Worm (Caenorhabditis elegans) whole organism, early embryonic: ENCODE data around the gene C45G9.15.
A peak's percentile ranks its signal among the peaks of the same experiment; 100 is the strongest.

Experiments used
- B0310.2 ChIP-seq: sonication (generic microtip); optimal IDR thresholded peaks from 2 replicates; lab custom pipeline; 2016; ENCODE audit warnings: mild to moderate bottlenecking, missing genetic modification characterization, missing compliant biosample characterization
- F13C5.2 ChIP-seq: sonication (generic microtip); optimal IDR thresholded peaks from 2 replicates; lab custom pipeline; 2017; ENCODE audit warnings: mild to moderate bottlenecking, missing genetic modification characterization, inconsistent platforms, missing compliant biosample characterization
- aly-1 ChIP-seq: sonication (generic microtip); optimal IDR thresholded peaks from 2 replicates; lab custom pipeline; 2016; ENCODE audit warnings: missing genetic modification characterization, missing compliant biosample characterization
- ama-1 ChIP-seq: fragments of 150-350 bp; optimal IDR thresholded peaks from 2 replicates; lab custom pipeline; 2014
- ceh-13 ChIP-seq: fragments of 200-800 bp; sonication (Bioruptor generic); optimal IDR thresholded peaks from 2 replicates; lab custom pipeline; 2018; ENCODE audit warnings: mild to moderate bottlenecking, missing genetic modification characterization, missing compliant biosample characterization
- ceh-36 ChIP-seq: sonication (generic microtip); optimal IDR thresholded peaks from 2 replicates; lab custom pipeline; 2016; ENCODE audit warnings: missing genetic modification characterization, inconsistent platforms, missing compliant biosample characterization
- ets-7 ChIP-seq: sonication (generic microtip); optimal IDR thresholded peaks from 2 replicates; lab custom pipeline; 2016; ENCODE audit warnings: missing genotype, missing genetic modification characterization, missing compliant biosample characterization
- flt-1 ChIP-seq: fragments of 200-800 bp; sonication (Bioruptor generic); IDR thresholded peaks from 2 replicates; pipeline ENCODE4 v1.3.6; 2022; ENCODE audit warnings: missing genetic modification characterization, missing compliant biosample characterization
- hmbx-1 ChIP-seq: sonication (generic microtip); optimal IDR thresholded peaks from 2 replicates; lab custom pipeline; 2016; ENCODE audit warnings: mild to moderate bottlenecking, missing genetic modification characterization, missing compliant biosample characterization
- hmg-4 ChIP-seq: fragments of 200-800 bp; sonication (Bioruptor generic); optimal IDR thresholded peaks from 2 replicates; lab custom pipeline; 2018; ENCODE audit warnings: mild to moderate bottlenecking, missing genetic modification characterization, missing compliant biosample characterization
- hnd-1 ChIP-seq: sonication (generic microtip); optimal IDR thresholded peaks from 2 replicates; lab custom pipeline; 2016; ENCODE audit warnings: missing genetic modification characterization, missing compliant biosample characterization
- pes-1 ChIP-seq: fragments of 200-800 bp; sonication (Bioruptor generic); IDR thresholded peaks from 2 replicates; pipeline ENCODE4 v1.3.6; 2022; ENCODE audit warnings: missing genetic modification reagents, missing genetic modification characterization, missing compliant biosample characterization
- scrt-1 ChIP-seq: fragments of 200-800 bp; sonication (Bioruptor generic); IDR thresholded peaks from 2 replicates; pipeline ENCODE4 v1.3.6; 2022; ENCODE audit warnings: missing genetic modification characterization, missing compliant biosample characterization
- sea-1 ChIP-seq: fragments of 200-800 bp; sonication (Bioruptor generic); conservative IDR thresholded peaks from 2 replicates; pipeline ENCODE4 v1.3.6; 2022; ENCODE audit warnings: missing genetic modification characterization, missing compliant biosample characterization
- tbx-11 ChIP-seq: fragments of 200-800 bp; sonication (Bioruptor generic); IDR thresholded peaks from 2 replicates; pipeline ENCODE4 v1.3.6; 2022; ENCODE audit warnings: missing genetic modification characterization, missing compliant biosample characterization
- tbx-37 ChIP-seq: fragments of 200-800 bp; sonication (Bioruptor generic); conservative IDR thresholded peaks from 2 replicates; pipeline ENCODE4 v1.3.6; 2022; ENCODE audit warnings: missing genetic modification reagents, missing genetic modification characterization, missing compliant biosample characterization
- tra-4 ChIP-seq: sonication (generic microtip); optimal IDR thresholded peaks from 2 replicates; lab custom pipeline; 2017; ENCODE audit warnings: missing genetic modification characterization, missing compliant biosample characterization

C45G9.15 gene

DNA sequence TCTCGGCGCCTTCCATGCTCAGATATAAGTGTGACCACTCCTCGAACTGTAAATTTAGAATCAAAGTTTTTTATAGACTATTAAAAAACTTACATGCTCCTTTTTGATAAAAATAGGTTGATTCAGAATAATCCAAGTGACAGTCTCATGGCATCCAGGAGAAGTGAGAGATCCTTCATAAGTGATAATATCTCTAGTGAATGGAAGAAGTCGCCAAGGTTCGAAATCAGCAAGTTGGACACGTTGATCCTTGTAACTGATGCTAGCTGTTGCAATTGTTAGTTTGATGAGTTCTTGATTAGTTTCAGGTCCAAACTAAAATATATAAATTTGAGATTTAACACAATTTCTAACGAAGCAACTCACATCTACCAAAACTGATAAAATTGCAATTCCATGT, 31.5 kb upstream of the C45G9.15 start:
- TF ChIP-seq scrt-1 (no peak), tbx-11 (GFP tag; lab: Robert Waterston, UW) (no peak), ets-7 (tag; lab: Kevin White, UChicago) (no peak), ceh-13 (GFP tag; lab: Kevin White, UChicago) (no peak), pes-1 (GFP tag; lab: Robert Waterston, UW) (no peak), hmbx-1 (no peak), B0310.2 (tag; lab: Kevin White, UChicago) (no peak), hnd-1 (tag; lab: Kevin White, UChicago) (no peak), ama-1 (lab: Kevin White, UChicago) (no peak), flt-1 (GFP tag; lab: Robert Waterston, UW) (no peak), tbx-37 (GFP tag; lab: Robert Waterston, UW) (no peak), tra-4 (tag; lab: Kevin White, UChicago) (no peak)

DNA sequence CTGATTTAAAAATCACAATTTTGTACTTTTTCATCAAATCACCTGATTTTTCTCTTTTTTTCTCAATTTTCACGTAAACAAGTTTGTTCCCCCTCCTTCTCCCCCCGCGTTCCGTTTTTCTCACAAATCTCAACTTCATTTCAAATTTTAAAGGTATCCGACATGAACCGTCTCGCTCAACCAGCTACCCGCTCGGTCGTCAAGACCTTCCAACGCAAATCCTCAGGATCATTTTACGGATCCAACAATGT, 29.6 kb upstream of the C45G9.15 start, which contains the start of gene cox-6A:
Gene cox-6A (plus strand): TSS at position 152 of the 251 bp plus-strand sequence.
- TF ChIP-seq aly-1 (tag; lab: Kevin White, UChicago) (no peak), hnd-1 (tag; lab: Kevin White, UChicago) (no peak), sea-1 (GFP tag; lab: Robert Waterston, UW) (no peak), B0310.2 (tag; lab: Kevin White, UChicago) (no peak), hmbx-1 (no peak), tra-4 (tag; lab: Kevin White, UChicago) (no peak), ama-1 (lab: Kevin White, UChicago) (no peak), pes-1 (GFP tag; lab: Robert Waterston, UW) (no peak), flt-1 (GFP tag; lab: Robert Waterston, UW) (no peak), ceh-36 (tag; lab: Kevin White, UChicago) (no peak)

DNA sequence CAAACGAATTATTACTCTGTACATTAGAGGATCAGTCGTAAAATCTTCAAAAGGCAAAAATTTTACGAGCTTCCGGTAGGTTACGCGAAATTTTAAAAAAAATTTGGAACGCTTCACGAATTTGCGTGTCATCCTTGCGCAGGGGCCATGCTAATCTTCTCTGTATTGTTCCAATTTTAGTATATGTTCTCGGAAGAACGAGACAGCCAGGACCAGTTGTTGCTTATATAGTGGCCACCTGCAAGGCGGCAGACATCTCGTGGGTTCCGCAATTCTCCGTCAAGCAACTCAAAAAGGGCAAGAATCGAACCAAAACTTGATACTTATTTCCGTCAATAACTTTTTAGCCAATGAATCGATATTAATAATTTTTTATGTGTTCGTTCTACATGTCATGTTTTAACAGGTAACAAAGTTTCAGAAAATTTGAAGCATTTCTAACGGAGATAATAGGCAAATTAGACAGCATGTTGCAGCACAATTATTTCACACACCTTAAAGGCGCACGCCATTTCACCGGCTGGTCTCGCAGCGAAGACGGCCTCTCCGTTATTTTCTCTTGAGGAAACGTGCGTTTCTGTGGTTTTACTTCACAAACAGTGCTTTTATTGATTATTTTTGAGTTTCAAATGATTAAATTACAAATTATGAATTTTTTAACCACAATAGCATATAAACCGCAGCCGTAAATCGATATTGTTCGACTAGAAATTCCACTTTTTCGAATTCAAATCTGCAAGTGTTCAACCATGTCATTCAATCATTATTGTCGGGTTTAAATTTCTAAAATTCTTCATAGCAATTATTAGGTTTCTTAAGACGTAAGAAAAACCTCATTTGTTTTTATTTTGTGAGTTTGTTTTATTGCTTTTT, 29.1 kb upstream of the C45G9.15 start:
- TF ChIP-seq ets-7 (tag; lab: Kevin White, UChicago) (peak; percentile 70), tbx-37 (GFP tag; lab: Robert Waterston, UW) (peak; percentile 65), flt-1 (GFP tag; lab: Robert Waterston, UW) (peak; percentile 75), ceh-36 (tag; lab: Kevin White, UChicago) (peak; percentile 81), hmbx-1 (no peak), scrt-1 (peak; percentile 79), hnd-1 (tag; lab: Kevin White, UChicago) (peak; percentile 65), ama-1 (lab: Kevin White, UChicago) (no peak), pes-1 (GFP tag; lab: Robert Waterston, UW) (peak; percentile 85), tbx-11 (GFP tag; lab: Robert Waterston, UW) (peak; percentile 82), ceh-13 (GFP tag; lab: Kevin White, UChicago) (peak; percentile 24), B0310.2 (tag; lab: Kevin White, UChicago) (peak; percentile 74), F13C5.2 (tag; lab: Kevin White, UChicago) (peak; percentile 70), tra-4 (tag; lab: Kevin White, UChicago) (peak; percentile 53), aly-1 (tag; lab: Kevin White, UChicago) (no peak), sea-1 (GFP tag; lab: Robert Waterston, UW) (peak; percentile 90), hmg-4 (GFP tag; lab: Kevin White, UChicago) (peak; percentile 84)

DNA sequence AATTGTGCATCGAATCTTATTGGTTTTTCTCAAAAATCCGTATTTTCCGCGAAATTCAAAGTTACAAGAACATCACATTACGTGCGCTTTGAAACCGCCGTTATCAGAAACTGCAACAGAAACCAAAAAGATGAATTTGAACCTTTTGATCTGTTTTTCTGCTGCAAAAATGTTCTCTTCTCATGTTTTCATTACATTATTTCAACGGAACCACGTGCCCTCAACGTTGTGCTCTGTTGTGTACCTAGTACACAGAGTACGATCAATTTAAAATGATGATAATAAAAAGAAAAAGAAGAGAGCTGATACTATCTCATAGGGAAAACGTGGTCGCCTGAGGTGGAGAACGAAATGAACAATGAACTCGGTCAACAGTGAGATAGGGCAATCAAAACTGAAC, 26.2 kb upstream of the C45G9.15 start:
- TF ChIP-seq pes-1 (GFP tag; lab: Robert Waterston, UW) (no peak), ama-1 (lab: Kevin White, UChicago) (no peak), hmbx-1 (no peak), scrt-1 (no peak), ceh-36 (tag; lab: Kevin White, UChicago) (no peak), tbx-11 (GFP tag; lab: Robert Waterston, UW) (no peak), tra-4 (tag; lab: Kevin White, UChicago) (no peak), flt-1 (GFP tag; lab: Robert Waterston, UW) (no peak), sea-1 (GFP tag; lab: Robert Waterston, UW) (no peak), aly-1 (tag; lab: Kevin White, UChicago) (no peak)

DNA sequence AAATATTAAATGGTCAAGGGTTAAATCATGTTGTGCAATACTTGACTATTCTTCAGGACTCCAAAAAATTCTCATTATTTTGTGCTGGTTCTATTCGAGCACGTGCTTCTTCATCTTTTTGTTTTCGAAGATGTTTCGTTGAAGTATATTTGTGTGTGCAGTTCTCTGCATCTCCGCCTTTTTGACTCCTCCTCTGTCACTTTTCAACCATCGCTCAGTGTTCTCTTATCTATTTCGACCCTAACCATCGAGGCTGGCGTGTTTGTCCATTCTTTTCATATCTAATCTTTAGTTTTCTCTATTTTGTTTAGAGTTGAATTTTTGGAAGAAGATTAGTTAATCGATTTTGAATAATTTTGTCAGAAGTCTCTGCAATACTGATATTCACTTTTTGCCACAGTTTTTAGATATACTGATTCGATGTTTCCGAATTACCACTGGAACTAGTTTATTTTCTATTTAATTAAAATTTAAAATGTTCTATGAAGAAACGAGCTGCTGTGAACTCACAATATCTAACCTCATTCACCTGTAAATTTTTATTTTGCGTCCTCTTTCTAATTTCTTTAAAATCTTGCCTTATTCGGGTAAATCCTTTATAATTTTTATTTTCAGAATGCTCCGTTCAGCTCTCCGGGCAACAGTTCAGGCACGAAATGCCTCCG, 25.4 kb upstream of the C45G9.15 start, which contains the start of gene alh-1:
Gene alh-1 (plus strand): TSS at position 615 of the 665 bp plus-strand sequence.
- TF ChIP-seq tbx-11 (GFP tag; lab: Robert Waterston, UW) (no peak), sea-1 (GFP tag; lab: Robert Waterston, UW) (no peak), scrt-1 (no peak), tra-4 (tag; lab: Kevin White, UChicago) (no peak), F13C5.2 (tag; lab: Kevin White, UChicago) (no peak), ceh-13 (GFP tag; lab: Kevin White, UChicago) (no peak)

DNA sequence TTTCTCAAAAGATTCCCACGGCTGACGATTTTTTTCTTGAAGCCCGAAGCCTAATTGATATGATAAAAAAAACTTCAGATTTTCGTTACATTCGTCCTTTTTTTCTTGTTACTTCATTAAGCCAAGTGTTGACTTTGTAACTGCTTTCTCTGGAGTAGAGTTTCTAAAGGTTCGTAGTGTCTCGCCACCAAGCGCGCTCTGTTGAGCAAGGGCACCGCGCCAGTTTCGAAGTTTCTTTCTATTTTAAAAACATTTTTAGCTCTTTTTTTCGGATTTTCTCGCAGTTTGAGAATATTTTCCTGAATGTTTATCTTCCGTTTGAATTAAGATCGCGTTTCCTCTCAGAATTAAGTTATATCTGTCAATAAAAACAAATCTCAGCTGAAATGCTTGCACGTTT, 24.7 kb upstream of the C45G9.15 start:
- no peak for TF ChIP-seq ceh-13 (GFP tag; lab: Kevin White, UChicago)
- TF ChIP-seq ama-1 (lab: Kevin White, UChicago) = no peak
- TF ChIP-seq ets-7 (tag; lab: Kevin White, UChicago) = no peak

DNA sequence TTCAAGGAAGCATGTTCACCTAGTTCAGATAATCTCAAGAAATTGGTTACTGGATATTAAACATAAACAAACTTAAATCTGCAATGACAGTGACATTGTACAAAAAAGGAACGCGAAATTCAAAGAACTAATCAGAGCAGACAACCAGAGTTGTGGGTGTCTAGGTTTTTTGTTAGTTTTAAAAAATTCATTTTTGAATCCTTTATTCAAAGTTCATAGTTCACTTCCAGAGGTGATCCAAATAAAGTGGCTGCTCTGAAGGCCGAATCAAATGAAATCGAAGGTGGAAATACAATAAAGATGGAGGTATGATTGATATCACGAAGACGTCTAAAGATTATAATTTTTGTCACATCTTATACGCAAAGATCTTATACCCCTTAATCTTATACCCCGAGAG, 22.5 kb upstream of the C45G9.15 start, which contains the start of gene ttbk-6:
Gene ttbk-6 (plus strand): TSS at position 301 of the 400 bp plus-strand sequence.
- TF ChIP-seq B0310.2 (tag; lab: Kevin White, UChicago) (no peak), hmbx-1 (no peak), hnd-1 (tag; lab: Kevin White, UChicago) (no peak)
